Worm (Caenorhabditis elegans) whole organism, L4 larva: Measurements from ENCODE around the gene adm-4.

Source experiments
- D1046.2 ChIP-seq: fragments of 200-800 bp; sonication (Bioruptor generic); IDR thresholded peaks from 2 replicates; pipeline ENCODE4 v1.3.6; 2022; ENCODE audit warnings: missing genetic modification characterization, missing compliant biosample characterization
- F49E8.2 ChIP-seq: sonication (generic microtip); optimal IDR thresholded peaks from 2 replicates; lab custom pipeline; 2016; ENCODE audit warnings: missing compliant biosample characterization, mild to moderate bottlenecking, missing genetic modification characterization, borderline replicate concordance
- R02D3.7 ChIP-seq: fragments of 150-350 bp; sonication (generic microtip); optimal IDR thresholded peaks from 3 replicates; lab custom pipeline; 2014; ENCODE audit warnings: missing biosample characterization, missing genetic modification characterization
- T26A8.4 ChIP-seq: fragments of 200-800 bp; sonication (Bioruptor generic); IDR thresholded peaks from 2 replicates; pipeline ENCODE4 v1.3.6; 2022; ENCODE audit warnings: missing genetic modification characterization, missing compliant biosample characterization
- ZK337.2 ChIP-seq: fragments of 200-800 bp; sonication (Bioruptor generic); IDR thresholded peaks from 2 replicates; pipeline ENCODE4 v1.3.6; 2022; ENCODE audit warnings: missing genetic modification reagents, missing genetic modification characterization, missing compliant biosample characterization
- aly-2 ChIP-seq: sonication (generic microtip); optimal IDR thresholded peaks from 2 replicates; lab custom pipeline; 2018; ENCODE audit warnings: missing biosample characterization, missing genetic modification characterization
- arid-1 ChIP-seq: fragments of 200-800 bp; sonication (Bioruptor generic); conservative IDR thresholded peaks from 2 replicates; pipeline ENCODE4 v1.3.6; 2022; ENCODE audit warnings: missing genetic modification reagents, missing genetic modification characterization, missing compliant biosample characterization
- ceh-20 ChIP-seq: fragments of 200-800 bp; sonication (Bioruptor generic); IDR thresholded peaks from 2 replicates; pipeline ENCODE4 v1.3.6; 2022; ENCODE audit warnings: missing genetic modification reagents, missing genetic modification characterization, missing compliant biosample characterization
- ceh-44 ChIP-seq: fragments of 200-800 bp; sonication (Bioruptor generic); IDR thresholded peaks from 2 replicates; pipeline ENCODE4 v1.3.6; 2022; ENCODE audit warnings: missing genetic modification reagents, missing genetic modification characterization, missing compliant biosample characterization
- ceh-62 ChIP-seq: sonication (generic microtip); optimal IDR thresholded peaks from 2 replicates; lab custom pipeline; 2017; ENCODE audit warnings: missing biosample characterization, missing genetic modification characterization
- ceh-82 ChIP-seq: sonication (generic microtip); optimal IDR thresholded peaks from 2 replicates; lab custom pipeline; 2017; ENCODE audit warnings: missing biosample characterization, missing genetic modification characterization
- ctbp-1 ChIP-seq: fragments of 200-800 bp; sonication (Bioruptor generic); IDR thresholded peaks from 2 replicates; pipeline ENCODE4 v1.3.6; 2022; ENCODE audit warnings: missing genetic modification reagents, missing genetic modification characterization, missing compliant biosample characterization
- daf-12 ChIP-seq: fragments of 150-350 bp; optimal IDR thresholded peaks from 2 replicates; lab custom pipeline; 2014; ENCODE audit warnings: missing biosample characterization, missing genetic modification reagents, missing genetic modification characterization
- daf-19 ChIP-seq: fragments of 200-800 bp; sonication (Bioruptor generic); conservative IDR thresholded peaks from 2 replicates; pipeline ENCODE4 v1.3.6; 2022; ENCODE audit warnings: missing genetic modification characterization, missing compliant biosample characterization
- dmd-9 ChIP-seq: fragments of 200-800 bp; sonication (Bioruptor generic); IDR thresholded peaks from 2 replicates; pipeline ENCODE4 v1.3.6; 2022; ENCODE audit warnings: missing genetic modification reagents, missing genetic modification characterization, missing compliant biosample characterization
- egl-27 ChIP-seq: sonication (generic microtip); optimal IDR thresholded peaks from 3 replicates; lab custom pipeline; 2017; ENCODE audit warnings: missing biosample characterization, missing genetic modification reagents, missing genetic modification characterization
- fkh-10 ChIP-seq: fragments of 150-350 bp; optimal IDR thresholded peaks from 2 replicates; lab custom pipeline; 2014; ENCODE audit warnings: missing biosample characterization, missing genetic modification reagents, missing genetic modification characterization
- gei-8 ChIP-seq: fragments of 200-800 bp; sonication (Bioruptor generic); optimal IDR thresholded peaks from 2 replicates; lab custom pipeline; 2018; ENCODE audit warnings: mild to moderate bottlenecking, missing genetic modification characterization, missing compliant biosample characterization
- hif-1 ChIP-seq, 2 experiments: sonication (generic microtip); optimal IDR thresholded peaks; 2 replicates each; lab custom pipeline; 2016 to 2017; ENCODE audit warnings: missing compliant biosample characterization in 2 of 2, missing genetic modification characterization in 2 of 2, missing genetic modification reagents in 2 of 2, missing genotype in 2 of 2, mild to moderate bottlenecking in 1 of 2
- hlh-30 ChIP-seq: sonication (generic microtip); optimal IDR thresholded peaks from 2 replicates; lab custom pipeline; 2017; ENCODE audit warnings: antibody characterized with exemption, mild to moderate bottlenecking, missing genetic modification characterization, missing compliant biosample characterization; ENCODE audit not compliant: insufficient read depth
- hmg-1.1 ChIP-seq: fragments of 200-800 bp; sonication (Bioruptor generic); IDR thresholded peaks from 2 replicates; pipeline ENCODE4 v1.3.6; 2022; ENCODE audit warnings: missing genetic modification reagents, missing genetic modification characterization, missing compliant biosample characterization
- lim-7 ChIP-seq: fragments of 200-800 bp; sonication (Bioruptor generic); IDR thresholded peaks from 2 replicates; pipeline ENCODE4 v1.3.6; 2022; ENCODE audit warnings: missing genetic modification characterization, missing compliant biosample characterization
- lin-13 ChIP-seq: fragments of 150-350 bp; optimal IDR thresholded peaks from 2 replicates; lab custom pipeline; 2014; ENCODE audit warnings: missing biosample characterization, missing genetic modification reagents, missing genetic modification characterization
- lin-38 ChIP-seq: fragments of 200-800 bp; sonication (Bioruptor generic); IDR thresholded peaks from 2 replicates; pipeline ENCODE4 v1.3.6; 2022; ENCODE audit warnings: missing genetic modification reagents, missing genetic modification characterization, missing compliant biosample characterization
- lsy-2 ChIP-seq, 2 experiments: fragments of 150-350 bp in 1 of 2; sonication (generic microtip) in 1 of 2; optimal IDR thresholded peaks; 2 replicates each; lab custom pipeline; 2014 to 2017; ENCODE audit warnings: missing biosample characterization in 2 of 2, missing genetic modification characterization in 2 of 2
- mdl-1 ChIP-seq, 2 experiments: fragments of 150-350 bp in 1 of 2; sonication (generic microtip) in 1 of 2; optimal IDR thresholded peaks; 2 replicates each; lab custom pipeline; 2014 to 2017; ENCODE audit warnings: missing biosample characterization in 2 of 2, missing genetic modification characterization in 2 of 2
- mep-1 ChIP-seq: fragments of 150-350 bp; sonication (generic microtip); optimal IDR thresholded peaks from 3 replicates; lab custom pipeline; 2014; ENCODE audit warnings: missing biosample characterization, missing genetic modification characterization
- mxl-2 ChIP-seq: fragments of 200-800 bp; sonication (Bioruptor generic); conservative IDR thresholded peaks from 2 replicates; pipeline ENCODE4 v1.3.6; 2022; ENCODE audit warnings: missing genetic modification reagents, missing genetic modification characterization, missing compliant biosample characterization
- nhr-11 ChIP-seq: fragments of 150-350 bp; optimal IDR thresholded peaks from 2 replicates; lab custom pipeline; 2014; ENCODE audit warnings: missing biosample characterization, missing genetic modification characterization
- nhr-237 ChIP-seq: sonication (generic microtip); optimal IDR thresholded peaks from 2 replicates; lab custom pipeline; 2017; ENCODE audit warnings: missing biosample characterization, missing genetic modification characterization
- nhr-28 ChIP-seq: fragments of 150-350 bp; optimal IDR thresholded peaks from 2 replicates; lab custom pipeline; 2014; ENCODE audit warnings: missing biosample characterization, missing genetic modification characterization
- nhr-41 ChIP-seq: fragments of 200-800 bp; sonication (Bioruptor generic); IDR thresholded peaks from 2 replicates; pipeline ENCODE4 v1.3.6; 2022; ENCODE audit warnings: missing genetic modification reagents, missing genetic modification characterization, missing compliant biosample characterization
- nhr-76 ChIP-seq: fragments of 150-350 bp; optimal IDR thresholded peaks from 2 replicates; lab custom pipeline; 2014; ENCODE audit warnings: missing biosample characterization, missing genetic modification characterization
- php-3 ChIP-seq: fragments of 200-800 bp; sonication (Bioruptor generic); IDR thresholded peaks from 2 replicates; pipeline ENCODE4 v1.3.6; 2022; ENCODE audit warnings: missing genetic modification reagents, missing genetic modification characterization, missing compliant biosample characterization
- pqm-1 ChIP-seq: sonication (generic microtip); optimal IDR thresholded peaks from 2 replicates; lab custom pipeline; 2017; ENCODE audit warnings: missing biosample characterization, missing genetic modification characterization
- snpc-1.2 ChIP-seq: fragments of 200-800 bp; sonication (Bioruptor generic); IDR thresholded peaks from 2 replicates; pipeline ENCODE4 v1.3.6; 2022; ENCODE audit warnings: missing genetic modification reagents, missing genetic modification characterization, missing compliant biosample characterization
- tra-1 ChIP-seq: fragments of 200-800 bp; sonication (Bioruptor generic); IDR thresholded peaks from 2 replicates; pipeline ENCODE4 v1.3.6; 2022; ENCODE audit warnings: missing genetic modification reagents, missing genetic modification characterization, missing compliant biosample characterization
- unc-62 ChIP-seq, 3 experiments: fragments of 150-350 bp in 1 of 3; sonication (generic microtip); optimal IDR thresholded peaks in 2 of 3; peaks in 1 of 3; 1 replicate in 1 of 3; 2 replicates in 2 of 3; lab custom pipeline; 2014 to 2017; ENCODE audit warnings: missing biosample characterization in 3 of 3, missing genetic modification characterization in 3 of 3, missing genetic modification reagents in 3 of 3, missing genotype in 1 of 3
- zag-1 ChIP-seq: fragments of 150-350 bp; optimal IDR thresholded peaks from 2 replicates; lab custom pipeline; 2014; ENCODE audit warnings: missing biosample characterization, missing genetic modification characterization
- zfp-2 ChIP-seq: sonication (generic microtip); optimal IDR thresholded peaks from 2 replicates; lab custom pipeline; 2016; ENCODE audit warnings: mild to moderate bottlenecking, missing genetic modification characterization, missing compliant biosample characterization
- zfp-3 ChIP-seq: fragments of 200-800 bp; sonication (Bioruptor generic); conservative IDR thresholded peaks from 2 replicates; pipeline ENCODE4 v1.3.6; 2022; ENCODE audit warnings: missing genetic modification reagents, missing genetic modification characterization, missing compliant biosample characterization
- zip-11 ChIP-seq: fragments of 200-800 bp; sonication (Bioruptor generic); IDR thresholded peaks from 2 replicates; pipeline ENCODE4 v1.3.6; 2022; ENCODE audit warnings: missing genetic modification characterization, missing compliant biosample characterization
- zip-2 ChIP-seq: fragments of 150-350 bp; optimal IDR thresholded peaks from 2 replicates; lab custom pipeline; 2014; ENCODE audit warnings: missing biosample characterization, missing genetic modification characterization
- ztf-11 ChIP-seq: fragments of 150-350 bp; optimal IDR thresholded peaks from 2 replicates; lab custom pipeline; 2014; ENCODE audit warnings: missing biosample characterization, missing genetic modification characterization
- ztf-7 ChIP-seq: fragments of 150-350 bp; optimal IDR thresholded peaks from 2 replicates; lab custom pipeline; 2014; ENCODE audit warnings: missing biosample characterization, missing genetic modification characterization

The adm-4 gene

ce11 chrX:7814747-7815146 is 16.6 kb upstream of the adm-4 start (continued):
- TF ChIP-seq unc-62 (GFP tag; optimal IDR thresholded peaks at IDR 0.05 in 1 of 2; lab: Kevin White, UChicago) (peak in 1 of 2 experiments; percentile 75), unc-62 (tag; optimal IDR thresholded peaks at IDR 0.05; lab: Kevin White, UChicago) (no peak), daf-12 (tag; lab: Kevin White, UChicago) (no peak), ceh-82 (tag; lab: Kevin White, UChicago) (no peak), mxl-2 (GFP tag; lab: Robert Waterston, UW) (no peak), lsy-2 (tag; optimal IDR thresholded peaks at IDR 0.05; lab: Kevin White, UChicago) (peak in 1 of 2 experiments; percentile 56), R02D3.7 (tag; lab: Kevin White, UChicago) (no peak), ztf-7 (tag; lab: Kevin White, UChicago) (peak; percentile 21), mdl-1 (tag; optimal IDR thresholded peaks at IDR 0.05; lab: Kevin White, UChicago) (peak in 1 of 2 experiments; percentile 51), tra-1 (GFP tag; lab: Robert Waterston, UW) (0 out of 2 replicates have a peak, but pooled peaks have one; percentile 50), snpc-1.2 (no peak), hmg-1.1 (GFP tag; lab: Robert Waterston, UW) (peak; percentile 56)

DNA sequence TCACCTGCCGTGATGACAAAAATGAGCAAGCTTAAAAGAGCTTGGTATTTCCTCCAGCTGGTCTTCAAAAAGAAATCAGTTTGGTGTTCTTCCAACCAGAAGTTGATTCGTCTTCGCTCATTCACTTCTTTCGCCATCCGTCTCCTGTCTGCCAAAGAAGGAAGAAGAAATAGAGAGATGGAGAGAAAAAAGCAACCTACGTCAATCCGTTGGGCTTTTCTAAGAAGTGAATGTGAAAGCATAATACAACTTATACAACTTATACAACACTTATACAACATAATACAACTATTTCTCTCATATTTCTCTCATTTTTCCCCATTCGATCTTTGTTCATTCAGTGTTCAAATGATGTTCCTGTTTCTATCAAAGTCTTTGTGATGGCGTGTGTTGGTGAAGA is 12.9 kb upstream of the adm-4 start:
- TF ChIP-seq mep-1 = peak; percentile 36
- TF ChIP-seq aly-2 (tag; lab: Kevin White, UChicago) = no peak
- no peak for TF ChIP-seq zfp-3 (GFP tag; lab: Robert Waterston, UW)
- peak; percentile 26 for TF ChIP-seq nhr-11
- TF ChIP-seq F49E8.2 = no peak

- no peak for TF ChIP-seq nhr-41 (GFP tag; lab: Robert Waterston, UW)
- TF ChIP-seq mep-1 = peak; percentile 84
- peak in 1 of 2 experiments; percentile 98 for TF ChIP-seq unc-62 (GFP tag; optimal IDR thresholded peaks at IDR 0.05 in 1 of 2; lab: Kevin White, UChicago)
- no peak for TF ChIP-seq unc-62 (tag; optimal IDR thresholded peaks at IDR 0.05; lab: Kevin White, UChicago)
- TF ChIP-seq daf-19 (GFP tag; lab: Robert Waterston, UW) = no peak
- TF ChIP-seq hmg-1.1 (GFP tag; lab: Robert Waterston, UW) = peak; percentile 74
- TF ChIP-seq dmd-9 (GFP tag; lab: Robert Waterston, UW) = no peak
- TF ChIP-seq egl-27 (tag; lab: Kevin White, UChicago) = no peak
- no peak for TF ChIP-seq ztf-11
- 0 out of 2 replicates have a peak, but pooled peaks have one; percentile 28 for TF ChIP-seq ctbp-1 (GFP tag; lab: Robert Waterston, UW)
- TF ChIP-seq php-3 (GFP tag; lab: Robert Waterston, UW) = no peak
- TF ChIP-seq pqm-1 (tag; lab: Kevin White, UChicago) = no peak
- no peak for TF ChIP-seq T26A8.4 (GFP tag; lab: Robert Waterston, UW)
- peak; percentile 40 to 62 for TF ChIP-seq lsy-2 (tag; optimal IDR thresholded peaks at IDR 0.05; lab: Kevin White, UChicago)
- TF ChIP-seq R02D3.7 (tag; lab: Kevin White, UChicago) = no peak
- no peak for TF ChIP-seq arid-1
- no peak for TF ChIP-seq zag-1 (tag; lab: Kevin White, UChicago)
- TF ChIP-seq D1046.2 = no peak
- TF ChIP-seq zfp-2 (tag; lab: Kevin White, UChicago) = no peak
- peak in 1 of 2 experiments; percentile 76 for TF ChIP-seq mdl-1 (tag; optimal IDR thresholded peaks at IDR 0.05; lab: Kevin White, UChicago)
- TF ChIP-seq lim-7 (GFP tag; lab: Robert Waterston, UW) = no peak
- peak; percentile 35 for TF ChIP-seq nhr-28 (tag; lab: Kevin White, UChicago)
- no peak for TF ChIP-seq zip-11 (GFP tag; lab: Robert Waterston, UW)
- TF ChIP-seq hif-1 (tag; optimal IDR thresholded peaks at IDR 0.05; lab: Kevin White, UChicago) = peak in 1 of 2 experiments; percentile 49
- no peak for TF ChIP-seq nhr-76 (tag; lab: Kevin White, UChicago)
- TF ChIP-seq ZK337.2 (GFP tag; lab: Robert Waterston, UW) = no peak
- no peak for TF ChIP-seq zfp-3 (GFP tag; lab: Robert Waterston, UW)
- no peak for TF ChIP-seq ceh-20 (GFP tag; lab: Robert Waterston, UW)
- TF ChIP-seq fkh-10 (GFP tag; lab: Kevin White, UChicago) = no peak
- TF ChIP-seq lin-13 (GFP tag; lab: Kevin White, UChicago) = no peak
- TF ChIP-seq gei-8 = no peak
- no peak for TF ChIP-seq lin-38
- no peak for TF ChIP-seq ceh-62 (tag; lab: Kevin White, UChicago)
- TF ChIP-seq nhr-237 (tag; lab: Kevin White, UChicago) = no peak
- TF ChIP-seq ceh-44 (GFP tag; lab: Robert Waterston, UW) = no peak
- peak; percentile 72 for TF ChIP-seq hlh-30 (tag; lab: Kevin White, UChicago)
- no peak for TF ChIP-seq zip-2
Observed at ce11 chrX:7809352-7810196, 11.5 kb upstream of the adm-4 start.
